Worm (Caenorhabditis elegans) whole organism, midembryonic: ENCODE results near the gene cin-4.

Experiments
- flt-1 ChIP-seq: fragments of 200-800 bp; sonication (Bioruptor generic); IDR thresholded peaks from 2 replicates; pipeline ENCODE4 v1.3.6; 2022; ENCODE audit warnings: missing genetic modification characterization, missing compliant biosample characterization
- klf-2 ChIP-seq: fragments of 200-800 bp; sonication (Bioruptor generic); conservative IDR thresholded peaks from 2 replicates; pipeline ENCODE4 v1.3.6; 2022; ENCODE audit warnings: missing genetic modification reagents, missing genetic modification characterization, missing compliant biosample characterization
- med-1 ChIP-seq: sonication (generic microtip); optimal IDR thresholded peaks from 2 replicates; lab custom pipeline; 2017; ENCODE audit warnings: missing genetic modification characterization, mild to moderate bottlenecking, missing compliant biosample characterization, antibody characterized with exemption, missing genetic modification reagents; ENCODE audit not compliant: insufficient read depth
- tab-1 ChIP-seq: fragments of 200-800 bp; sonication (Bioruptor generic); IDR thresholded peaks from 2 replicates; pipeline ENCODE4 v1.3.6; 2022; ENCODE audit warnings: missing genetic modification characterization, missing compliant biosample characterization

DNA sequence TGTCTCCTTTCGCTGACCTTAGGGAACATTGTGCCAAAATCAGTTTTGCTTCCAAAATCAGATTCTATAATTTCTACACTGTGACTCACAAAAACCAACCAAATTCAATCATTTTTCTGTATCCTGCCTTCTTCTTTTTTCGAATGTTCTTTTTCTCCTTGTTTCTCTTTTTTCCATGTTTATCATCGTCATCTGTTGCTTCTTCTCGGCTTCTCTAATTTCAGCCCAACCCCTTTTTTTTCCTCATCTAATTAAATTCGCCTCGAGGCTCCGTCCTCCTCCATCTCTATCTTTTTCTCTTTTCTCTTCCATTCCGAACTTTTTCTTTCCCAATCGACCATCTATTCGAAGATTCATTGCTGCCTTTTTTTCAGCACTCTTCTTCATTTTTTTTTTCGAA is 43.4 kb upstream of the cin-4 start, which contains the start of gene unc-104:
- TF ChIP-seq med-1 (no peak), tab-1 (GFP tag; lab: Robert Waterston, UW) (no peak), flt-1 (no peak), klf-2 (GFP tag; lab: Robert Waterston, UW) (no peak)
